Worm (Caenorhabditis elegans) whole organism, midembryonic: ENCODE data around the gene lurp-4.

Experiments
- T22C8.4 ChIP-seq: fragments of 200-800 bp; sonication (Bioruptor generic); IDR thresholded peaks from 2 replicates; pipeline ENCODE4 v1.3.6; 2022; ENCODE audit warnings: missing genetic modification characterization, missing compliant biosample characterization
- cog-1 ChIP-seq: sonication (generic microtip); optimal IDR thresholded peaks from 2 replicates; lab custom pipeline; 2016; ENCODE audit warnings: missing genetic modification characterization, missing compliant biosample characterization
- flt-1 ChIP-seq: fragments of 200-800 bp; sonication (Bioruptor generic); IDR thresholded peaks from 2 replicates; pipeline ENCODE4 v1.3.6; 2022; ENCODE audit warnings: missing genetic modification characterization, missing compliant biosample characterization
- klf-2 ChIP-seq: fragments of 200-800 bp; sonication (Bioruptor generic); conservative IDR thresholded peaks from 2 replicates; pipeline ENCODE4 v1.3.6; 2022; ENCODE audit warnings: missing genetic modification reagents, missing genetic modification characterization, missing compliant biosample characterization
- med-1 ChIP-seq: sonication (generic microtip); optimal IDR thresholded peaks from 2 replicates; lab custom pipeline; 2017; ENCODE audit warnings: missing genetic modification characterization, mild to moderate bottlenecking, missing compliant biosample characterization, antibody characterized with exemption, missing genetic modification reagents; ENCODE audit not compliant: insufficient read depth
- ref-1 ChIP-seq: fragments of 200-800 bp; sonication (Bioruptor generic); conservative IDR thresholded peaks from 2 replicates; pipeline ENCODE4 v1.3.6; 2022; ENCODE audit warnings: missing genetic modification reagents, missing genetic modification characterization, missing compliant biosample characterization
- tab-1 ChIP-seq: fragments of 200-800 bp; sonication (Bioruptor generic); IDR thresholded peaks from 2 replicates; pipeline ENCODE4 v1.3.6; 2022; ENCODE audit warnings: missing genetic modification characterization, missing compliant biosample characterization
- ztf-23 ChIP-seq: fragments of 200-800 bp; sonication (Bioruptor generic); IDR thresholded peaks from 2 replicates; pipeline ENCODE4 v1.3.6; 2022; ENCODE audit warnings: missing genetic modification reagents, missing genetic modification characterization, missing compliant biosample characterization
- ztf-29 ChIP-seq: fragments of 200-800 bp; sonication (Bioruptor generic); IDR thresholded peaks from 2 replicates; pipeline ENCODE4 v1.3.6; 2022; ENCODE audit warnings: missing genetic modification reagents, missing genetic modification characterization, missing compliant biosample characterization

DNA sequence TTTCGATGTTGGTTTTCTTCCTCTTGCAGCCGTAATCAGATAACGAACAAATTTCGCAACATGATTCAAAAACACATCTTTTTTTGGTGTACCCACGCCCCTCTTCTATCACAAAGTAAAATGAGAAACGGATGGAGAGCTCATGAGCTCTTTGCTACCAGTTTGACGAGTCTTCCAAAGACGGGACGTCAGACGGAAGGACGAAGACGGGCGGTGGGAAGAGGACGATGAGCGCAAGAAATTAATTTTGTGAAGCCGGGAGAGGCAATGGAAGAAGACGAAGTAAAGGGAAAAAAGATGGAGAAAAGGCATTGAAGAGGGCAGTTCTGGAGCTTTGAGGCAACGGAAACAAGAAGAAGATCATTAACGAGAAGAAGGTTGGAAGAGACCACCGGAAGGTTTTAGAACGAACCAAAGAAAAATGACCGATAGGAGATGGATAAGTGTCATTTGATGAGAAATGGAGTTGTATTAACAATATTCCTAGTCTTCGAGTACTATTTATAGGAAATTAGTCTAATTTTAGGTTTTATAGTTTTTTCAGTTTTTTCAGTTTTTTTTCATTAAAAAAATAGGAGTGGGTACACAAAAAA, 19.2 kb downstream of the lurp-4 start:
- TF ChIP-seq ztf-29 (GFP tag; lab: Robert Waterston, UW) (no peak), ref-1 (no peak), flt-1 (GFP tag; lab: Robert Waterston, UW) (no peak), cog-1 (no peak), ztf-23 (GFP tag; lab: Robert Waterston, UW) (no peak), klf-2 (no peak), T22C8.4 (GFP tag; lab: Robert Waterston, UW) (no peak), tab-1 (GFP tag; lab: Robert Waterston, UW) (no peak), med-1 (GFP tag; lab: Kevin White, UChicago) (no peak)
